Fruit fly (Drosophila melanogaster) whole organism, pupa: ENCODE results near the gene Hrb98DE.

Source experiments
- CG10348 ChIP-seq: fragments of 200-800 bp; sonication (Bioruptor generic); IDR thresholded peaks from 2 replicates; pipeline ENCODE4 v1.3.6; 2022; ENCODE audit warnings: missing biosample characterization, missing genetic modification characterization
- CG12605 ChIP-seq: fragments of 200-800 bp; sonication (Bioruptor generic); IDR thresholded peaks from 2 replicates; pipeline ENCODE4 v1.3.6; 2022; ENCODE audit warnings: missing biosample characterization, missing genetic modification characterization
- CG13204 ChIP-seq: fragments of 200-800 bp; sonication (Bioruptor generic); optimal IDR thresholded peaks from 2 replicates; lab custom pipeline; 2018; ENCODE audit warnings: missing biosample characterization, mild to moderate bottlenecking, missing genetic modification characterization, moderate library complexity
- CG14655 ChIP-seq: fragments of 200-800 bp; sonication (Bioruptor generic); optimal IDR thresholded peaks from 3 replicates; lab custom pipeline; 2017; ENCODE audit warnings: mild to moderate bottlenecking, missing biosample characterization, missing genetic modification reagents, missing genetic modification characterization
- CG15710 ChIP-seq: fragments of 200-800 bp; sonication (Bioruptor generic); optimal IDR thresholded peaks from 2 replicates; lab custom pipeline; 2018; ENCODE audit warnings: missing biosample characterization, mild to moderate bottlenecking, missing genetic modification characterization, moderate library complexity
- CG17806 ChIP-seq: fragments of 200-800 bp; sonication (Bioruptor generic); optimal IDR thresholded peaks from 2 replicates; lab custom pipeline; 2018; ENCODE audit warnings: missing biosample characterization, mild to moderate bottlenecking, missing genetic modification characterization, moderate library complexity
- CG32121 ChIP-seq: fragments of 200-800 bp; sonication (Bioruptor generic); IDR thresholded peaks from 2 replicates; pipeline ENCODE4 v1.3.6; 2022; ENCODE audit warnings: missing biosample characterization, missing genetic modification characterization
- CG34367 ChIP-seq: fragments of 200-800 bp; sonication (Bioruptor generic); optimal IDR thresholded peaks from 2 replicates; lab custom pipeline; 2018; ENCODE audit warnings: missing biosample characterization, mild to moderate bottlenecking, missing genetic modification characterization
- CG4496 ChIP-seq: fragments of 200-800 bp; sonication (Bioruptor generic); IDR thresholded peaks from 3 replicates; pipeline ENCODE4 v1.3.6; 2022; ENCODE audit warnings: missing biosample characterization, missing genetic modification characterization
- CG8159 ChIP-seq: fragments of 200-800 bp; sonication (Bioruptor generic); optimal IDR thresholded peaks from 3 replicates; lab custom pipeline; 2018; ENCODE audit warnings: missing biosample characterization, mild to moderate bottlenecking, missing genetic modification characterization, moderate library complexity
- CG8301 ChIP-seq: fragments of 200-800 bp; sonication (Bioruptor generic); optimal IDR thresholded peaks from 2 replicates; lab custom pipeline; 2018; ENCODE audit warnings: missing biosample characterization, mild to moderate bottlenecking, missing genetic modification characterization
- CG9948 ChIP-seq: fragments of 200-800 bp; sonication (Bioruptor generic); optimal IDR thresholded peaks from 2 replicates; lab custom pipeline; 2018; ENCODE audit warnings: missing biosample characterization, mild to moderate bottlenecking, missing genetic modification characterization, moderate library complexity
- D1 ChIP-seq: fragments of 200-800 bp; sonication (Bioruptor generic); optimal IDR thresholded peaks from 2 replicates; lab custom pipeline; 2018; ENCODE audit warnings: missing biosample characterization, mild to moderate bottlenecking, missing genetic modification characterization, moderate library complexity
- EcR ChIP-seq: fragments of 200-800 bp; sonication (Bioruptor generic); optimal IDR thresholded peaks from 3 replicates; lab custom pipeline; 2019; ENCODE audit warnings: missing biosample characterization, missing genetic modification characterization, mild to moderate bottlenecking, moderate library complexity, missing genetic modification reagents
- Ets98B ChIP-seq: fragments of 200-800 bp; sonication (Bioruptor generic); IDR thresholded peaks from 2 replicates; pipeline ENCODE4 v1.3.6; 2022; ENCODE audit warnings: missing biosample characterization, missing genetic modification characterization
- Pif1A ChIP-seq: fragments of 200-800 bp; sonication (Bioruptor generic); optimal IDR thresholded peaks from 3 replicates; lab custom pipeline; 2016; ENCODE audit warnings: missing biosample characterization, missing genetic modification characterization
- Pif1B ChIP-seq: fragments of 200-800 bp; sonication (Bioruptor generic); optimal IDR thresholded peaks from 3 replicates; lab custom pipeline; 2016; ENCODE audit warnings: missing biosample characterization, missing genetic modification characterization
- Snoo ChIP-seq: fragments of 200-800 bp; sonication (Bioruptor generic); optimal IDR thresholded peaks from 3 replicates; lab custom pipeline; 2017; ENCODE audit warnings: missing biosample characterization, mild to moderate bottlenecking, missing genetic modification characterization, inconsistent platforms
- fd96Ca ChIP-seq: fragments of 200-800 bp; sonication (Bioruptor generic); IDR thresholded peaks from 3 replicates; pipeline ENCODE4 v1.3.6; 2022; ENCODE audit warnings: missing biosample characterization, missing genetic modification characterization
- gl ChIP-seq: fragments of 200-800 bp; sonication (Bioruptor generic); optimal IDR thresholded peaks from 2 replicates; lab custom pipeline; 2018; ENCODE audit warnings: missing biosample characterization, mild to moderate bottlenecking, missing genetic modification characterization
- rn ChIP-seq: fragments of 200-800 bp; sonication (Bioruptor generic); IDR thresholded peaks from 2 replicates; pipeline ENCODE4 v1.3.6; 2022; ENCODE audit warnings: missing biosample characterization, missing genetic modification characterization

Gene Hrb98DE

dm6 chr3R:28634261-28634980 is 34.8 kb downstream of the Hrb98DE start:
- no peak for TF ChIP-seq CG17806 (tag; lab: Kevin White, UChicago)
- TF ChIP-seq CG34367 (tag; lab: Kevin White, UChicago), result no peak
- TF ChIP-seq CG13204 (GFP tag; lab: Kevin White, UChicago), result peak; percentile 24
- peak; percentile 18 for TF ChIP-seq CG15710 (tag; lab: Kevin White, UChicago)
- TF ChIP-seq Pif1B, result peak; percentile 10
- no peak for TF ChIP-seq Ets98B
- TF ChIP-seq CG10348 (GFP tag; lab: Robert Waterston, UW), result no peak
- TF ChIP-seq fd96Ca (GFP tag; lab: Robert Waterston, UW), result no peak
- no peak for TF ChIP-seq CG8159 (tag; lab: Kevin White, UChicago)
- TF ChIP-seq D1 (tag; lab: Kevin White, UChicago), result no peak
- no peak for TF ChIP-seq Snoo (tag; lab: Kevin White, UChicago)
- no peak for TF ChIP-seq CG9948 (tag; lab: Kevin White, UChicago)
- peak; percentile 10 for TF ChIP-seq EcR (GFP tag; lab: Kevin White, UChicago)
- TF ChIP-seq CG12605 (GFP tag; lab: Robert Waterston, UW), result no peak
- TF ChIP-seq gl (tag; lab: Kevin White, UChicago), result no peak
- TF ChIP-seq CG32121 (GFP tag; lab: Robert Waterston, UW), result no peak
- no peak for TF ChIP-seq Pif1A (GFP tag; lab: Kevin White, UChicago)
- no peak for TF ChIP-seq CG8301
- TF ChIP-seq CG4496, result no peak
- TF ChIP-seq rn, result 0 out of 2 replicates have a peak, but pooled peaks have one; percentile 8
- no peak for TF ChIP-seq CG14655 (GFP tag; lab: Kevin White, UChicago)

- TF ChIP-seq CG14655 (GFP tag; lab: Kevin White, UChicago) (no peak), EcR (GFP tag; lab: Kevin White, UChicago) (no peak), Snoo (tag; lab: Kevin White, UChicago) (peak; percentile 1), CG32121 (GFP tag; lab: Robert Waterston, UW) (peak; percentile 36; the same call in 1 of the 2 replicates), Pif1B (no peak), CG4496 (no peak), CG15710 (tag; lab: Kevin White, UChicago) (no peak), CG8159 (tag; lab: Kevin White, UChicago) (peak; percentile 7), rn (no peak), D1 (tag; lab: Kevin White, UChicago) (no peak)
Measured at dm6 chr3R:28634981-28635930, 35.6 kb downstream of the Hrb98DE start, which contains the start of gene CG10011. Gene CG10011 (minus strand): TSS chr3R:28635099.

dm6 chr3R:28636111-28636510 is 36.5 kb downstream of the Hrb98DE start, which contains the start of gene CG9988:
Gene CG9988 (plus strand): TSS chr3R:28636411.
- no peak for TF ChIP-seq CG13204 (GFP tag; lab: Kevin White, UChicago)
- TF ChIP-seq gl (tag; lab: Kevin White, UChicago), result no peak
- TF ChIP-seq CG15710 (tag; lab: Kevin White, UChicago), result no peak
- no peak for TF ChIP-seq CG32121 (GFP tag; lab: Robert Waterston, UW)
- TF ChIP-seq Pif1B, result no peak
- no peak for TF ChIP-seq CG8301
- no peak for TF ChIP-seq CG4496
- TF ChIP-seq D1 (tag; lab: Kevin White, UChicago), result no peak
- no peak for TF ChIP-seq CG34367 (tag; lab: Kevin White, UChicago)
- no peak for TF ChIP-seq rn
- TF ChIP-seq fd96Ca (GFP tag; lab: Robert Waterston, UW), result no peak
- no peak for TF ChIP-seq Pif1A (GFP tag; lab: Kevin White, UChicago)
- TF ChIP-seq CG8159 (tag; lab: Kevin White, UChicago), result no peak
- no peak for TF ChIP-seq CG10348 (GFP tag; lab: Robert Waterston, UW)
- no peak for TF ChIP-seq Snoo (tag; lab: Kevin White, UChicago)
- TF ChIP-seq, all 21 proteins: peak for 0

DNA sequence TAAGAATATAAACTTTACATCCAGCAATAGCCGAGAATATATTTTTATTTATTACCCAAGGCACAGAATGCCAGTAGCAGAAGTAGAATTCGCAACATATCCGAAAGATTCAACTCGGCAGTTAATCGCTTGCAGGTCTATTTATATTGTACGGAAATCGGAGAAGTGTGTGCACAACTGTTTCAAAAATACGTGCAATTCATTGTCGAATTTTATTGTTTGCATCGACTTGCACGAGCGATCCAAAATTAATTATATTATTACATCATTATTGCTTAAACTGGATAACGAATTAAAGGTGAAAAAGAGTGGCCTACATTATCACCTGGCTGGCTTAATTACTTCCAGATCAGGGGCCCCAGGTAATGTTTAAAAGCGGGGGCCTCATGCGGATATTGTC is 43.2 kb downstream of the Hrb98DE start, which contains the start of gene CG14062:
CG14062 (minus strand) TSS at position 101 of the 400 bp plus-strand sequence.
- TF ChIP-seq CG32121 (GFP tag; lab: Robert Waterston, UW) (no peak), D1 (tag; lab: Kevin White, UChicago) (no peak), EcR (GFP tag; lab: Kevin White, UChicago) (no peak), CG14655 (GFP tag; lab: Kevin White, UChicago) (no peak), CG17806 (tag; lab: Kevin White, UChicago) (no peak), gl (tag; lab: Kevin White, UChicago) (no peak), Pif1A (GFP tag; lab: Kevin White, UChicago) (no peak), CG34367 (tag; lab: Kevin White, UChicago) (no peak), CG12605 (GFP tag; lab: Robert Waterston, UW) (no peak), CG15710 (tag; lab: Kevin White, UChicago) (no peak), CG9948 (tag; lab: Kevin White, UChicago) (no peak), CG13204 (GFP tag; lab: Kevin White, UChicago) (no peak)
- TF ChIP-seq, all 21 proteins: peak for 0

DNA sequence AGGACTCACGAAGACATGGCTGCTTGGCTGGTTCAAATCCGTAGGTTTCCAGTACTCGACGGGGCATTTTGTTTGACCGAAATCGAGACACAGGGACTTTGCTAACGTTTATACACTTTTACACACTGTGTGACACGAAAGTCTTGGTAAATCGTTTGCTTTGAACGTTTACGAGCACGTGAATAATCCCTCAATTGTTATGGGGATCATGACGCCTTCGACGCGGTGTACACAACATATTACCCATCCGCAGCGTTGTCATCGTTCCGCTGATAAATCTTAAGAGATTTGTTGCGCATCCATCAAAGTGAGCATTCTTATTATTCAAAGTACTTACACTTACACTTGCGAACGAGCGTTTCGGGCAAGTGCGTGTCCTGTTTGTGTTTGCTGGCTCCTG is 50.7 kb downstream of the Hrb98DE start, which contains the start of gene CG31050:
CG31050 (minus strand) TSS at position 101 of the 400 bp plus-strand sequence.
- TF ChIP-seq fd96Ca (GFP tag; lab: Robert Waterston, UW), result no peak
- TF ChIP-seq CG17806 (tag; lab: Kevin White, UChicago), result no peak
- no peak for TF ChIP-seq CG9948 (tag; lab: Kevin White, UChicago)
- TF ChIP-seq CG8301, result no peak
- no peak for TF ChIP-seq Pif1B
- TF ChIP-seq CG13204 (GFP tag; lab: Kevin White, UChicago), result no peak
- TF ChIP-seq CG8159 (tag; lab: Kevin White, UChicago), result no peak
- no peak for TF ChIP-seq CG15710 (tag; lab: Kevin White, UChicago)
- no peak for TF ChIP-seq CG10348 (GFP tag; lab: Robert Waterston, UW)
- no peak for TF ChIP-seq D1 (tag; lab: Kevin White, UChicago)
- no peak for TF ChIP-seq rn
- no peak for TF ChIP-seq Pif1A (GFP tag; lab: Kevin White, UChicago)
- TF ChIP-seq Snoo (tag; lab: Kevin White, UChicago), result no peak
